Fruit fly (Drosophila melanogaster): ENCODE results near the gene tal-1A.
A peak's percentile ranks its signal among the peaks of the same experiment; 100 is the strongest.

tal-1A gene

dm6 chr3R:13839883-13840412 is 27.0 kb downstream of the tal-1A start, which contains the start of gene CG31495 (continued):
- TF ChIP-seq Hr78 (GFP tag; optimal IDR thresholded peaks at IDR 0.05): no peak
- peak; percentile 60 for TF ChIP-seq BEAF-32 (GFP tag; optimal IDR thresholded peaks at IDR 0.05)
- TF ChIP-seq pho (GFP tag; optimal IDR thresholded peaks at IDR 0.05): peak; percentile 22
- peak; percentile 44; the same call in 1 of the 2 replicates for TF ChIP-seq tna (GFP tag; IDR thresholded peaks at IDR 0.05; ENCODE audit: partially characterized antibody)
- peak; percentile 58 for TF ChIP-seq Ets97D (GFP tag; optimal IDR thresholded peaks at IDR 0.05)
- TF ChIP-seq Hr3 (GFP tag; optimal IDR thresholded peaks at IDR 0.05): peak; percentile 7
- TF ChIP-seq CG16813 (GFP tag; IDR thresholded peaks at IDR 0.05; ENCODE audit: partially characterized antibody): peak; percentile 58
- no peak for TF ChIP-seq CG32767 (GFP tag; IDR thresholded peaks at IDR 0.05)
- TF ChIP-seq CG6272 (GFP tag; IDR thresholded peaks at IDR 0.05): no peak
- TF ChIP-seq CoRest (tag; optimal IDR thresholded peaks at IDR 0.05): peak; percentile 58
- TF ChIP-seq Max (GFP tag; optimal IDR thresholded peaks at IDR 0.05): peak; percentile 35
- TF ChIP-seq CG17802 (tag; optimal IDR thresholded peaks at IDR 0.05): peak; percentile 77
- no peak for TF ChIP-seq gt (GFP tag; IDR thresholded peaks at IDR 0.05)
- peak in 1 of 2 experiments; percentile 82 for TF ChIP-seq Eip74EF (GFP tag; optimal IDR thresholded peaks at IDR 0.05)
- 0 out of 2 replicates have a peak, but pooled peaks have one; percentile 11 for TF ChIP-seq Xrp1 (GFP tag; IDR thresholded peaks at IDR 0.05)
- peak; percentile 37 for TF ChIP-seq Xbp1 (GFP tag; optimal IDR thresholded peaks at IDR 0.05)
- TF ChIP-seq chn (GFP tag; optimal IDR thresholded peaks at IDR 0.05): peak; percentile 13
- no peak for TF ChIP-seq dan (GFP tag; IDR thresholded peaks at IDR 0.05)
- peak; percentile 70 for TF ChIP-seq CG7928 (GFP tag; optimal IDR thresholded peaks at IDR 0.05)
- peak; percentile 8 for TF ChIP-seq YL-1 (GFP tag; optimal IDR thresholded peaks at IDR 0.05)
- no peak for TF ChIP-seq CG5953 (GFP tag; IDR thresholded peaks at IDR 0.05)
- TF ChIP-seq Sry-δ (GFP tag; optimal IDR thresholded peaks at IDR 0.05): peak; percentile 65
- TF ChIP-seq CG14710 (tag; optimal IDR thresholded peaks at IDR 0.05): peak; percentile 72
- peak; percentile 1 for TF ChIP-seq Hmr (GFP tag; optimal IDR thresholded peaks at IDR 0.05)
- peak; percentile 90 for TF ChIP-seq Myb (GFP tag; optimal IDR thresholded peaks at IDR 0.05)
- TF ChIP-seq crp (GFP tag; optimal IDR thresholded peaks at IDR 0.05): peak in 1 of 2 experiments; percentile 76

- TF ChIP-seq ttk (GFP tag; IDR thresholded peaks at IDR 0.05): no peak
- no peak for TF ChIP-seq gcm (GFP tag; optimal IDR thresholded peaks at IDR 0.05)
- no peak for TF ChIP-seq MBD-R2 (GFP tag; IDR thresholded peaks at IDR 0.05)
- no peak for TF ChIP-seq ase (GFP tag; IDR thresholded peaks at IDR 0.05)
- no peak for TF ChIP-seq Rx (GFP tag; IDR thresholded peaks at IDR 0.05)
- TF ChIP-seq E2f2 (GFP tag; IDR thresholded peaks at IDR 0.05): no peak
- no peak for TF ChIP-seq CG9215 (GFP tag; IDR thresholded peaks at IDR 0.05)
- TF ChIP-seq Doc3 (GFP tag; IDR thresholded peaks at IDR 0.05; ENCODE audit: partially characterized antibody): no peak
- TF ChIP-seq nerfin-1 (tag; optimal IDR thresholded peaks at IDR 0.05): no peak
- TF ChIP-seq ro (GFP tag; IDR thresholded peaks at IDR 0.05): no peak
- TF ChIP-seq CG7839 (tag; optimal IDR thresholded peaks at IDR 0.05): no peak
- TF ChIP-seq gro (GFP tag; optimal IDR thresholded peaks at IDR 0.05): no peak
- no peak for TF ChIP-seq CG4854 (GFP tag; optimal IDR thresholded peaks at IDR 0.05)
- TF ChIP-seq Vsx1 (GFP tag; optimal IDR thresholded peaks at IDR 0.05): no peak
- no peak for TF ChIP-seq Lpt (GFP tag; optimal IDR thresholded peaks at IDR 0.05)
- no peak for TF ChIP-seq Lim3 (GFP tag; IDR thresholded peaks at IDR 0.05)
- TF ChIP-seq Kr (GFP tag; optimal IDR thresholded peaks at IDR 0.05): no peak
- TF ChIP-seq Antp (GFP tag; optimal IDR thresholded peaks at IDR 0.05): no peak
- no peak for TF ChIP-seq dpn (GFP tag; optimal IDR thresholded peaks at IDR 0.05)
- no peak for TF ChIP-seq CG17359 (tag; optimal IDR thresholded peaks at IDR 0.05)
- TF ChIP-seq sd (tag; optimal IDR thresholded peaks at IDR 0.05): no peak
- TF ChIP-seq pfk (GFP tag; optimal IDR thresholded peaks at IDR 0.05): no peak
- TF ChIP-seq CG18262 (tag; optimal IDR thresholded peaks at IDR 0.05): no peak
- no peak for TF ChIP-seq CG1529 (GFP tag; optimal IDR thresholded peaks at IDR 0.05)
- TF ChIP-seq Hmr (GFP tag; optimal IDR thresholded peaks at IDR 0.05): no peak
- no peak for TF ChIP-seq CG2712 (tag; optimal IDR thresholded peaks at IDR 0.05)
Measured at dm6 chr3R:13840956-13841355, 28.0 kb downstream of the tal-1A start.

Measured in whole organism, embryonic.